Fruit fly (Drosophila melanogaster): Measurements from ENCODE around the gene Cpsf5.

The Cpsf5 gene

DNA sequence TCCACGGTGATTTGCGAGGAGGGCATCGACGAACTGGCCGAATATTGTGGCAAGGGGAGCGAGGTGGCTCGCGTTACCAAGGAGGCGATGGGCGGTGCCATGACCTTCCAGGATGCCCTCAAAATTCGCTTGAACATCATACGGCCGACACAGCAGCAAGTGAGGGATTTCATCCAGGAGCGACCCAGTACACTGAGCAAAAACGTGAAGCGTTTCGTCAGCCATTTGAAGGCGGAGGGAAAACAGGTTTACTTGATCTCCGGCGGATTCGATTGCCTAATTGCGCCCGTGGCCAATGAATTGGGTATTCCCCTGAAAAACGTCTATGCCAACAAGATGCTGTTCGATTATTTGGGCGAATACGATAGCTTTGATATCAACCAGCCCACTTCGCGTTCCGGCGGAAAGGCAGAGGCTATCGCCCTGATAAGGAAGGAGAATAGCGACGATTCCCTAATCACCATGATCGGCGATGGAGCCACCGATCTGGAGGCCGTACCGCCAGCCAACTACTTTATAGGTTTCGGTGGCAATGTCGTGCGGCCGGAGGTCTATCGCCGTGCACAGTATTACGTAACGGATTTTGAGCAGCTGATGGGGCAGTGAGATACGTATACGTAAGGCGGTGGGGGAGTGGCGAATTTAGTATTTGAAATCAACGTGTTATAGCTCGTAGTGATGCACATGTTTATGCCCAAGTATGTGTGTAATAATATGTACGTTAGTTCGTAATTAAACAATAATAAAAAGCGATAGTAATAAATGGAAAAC, 13.1 kb downstream of the Cpsf5 start:
- TF ChIP-seq svp (GFP tag) (peak; percentile 73), vri (GFP tag; optimal IDR thresholded peaks at IDR 0.05) (peak; percentile 69), net (GFP tag; optimal IDR thresholded peaks at IDR 0.05) (no peak)

DNA sequence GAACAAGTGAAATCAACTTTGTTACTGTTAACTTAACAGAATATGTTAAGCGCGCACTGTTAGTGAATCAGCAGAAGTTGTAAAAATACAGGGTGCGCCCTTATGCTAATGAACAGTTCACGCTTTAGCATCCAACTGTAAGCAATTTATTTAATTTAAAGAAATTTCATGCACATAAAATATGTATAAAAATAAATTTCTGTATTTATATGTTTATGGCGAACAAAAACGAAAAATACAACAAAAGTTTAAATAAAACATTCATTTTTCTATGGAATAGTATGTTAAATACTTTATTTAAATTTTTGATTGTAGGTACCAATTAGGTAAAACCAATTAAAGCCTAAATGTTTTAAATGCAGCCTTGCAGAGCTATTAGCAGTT, 13.7 kb downstream of the Cpsf5 start:
- TF ChIP-seq dsx (GFP tag; optimal IDR thresholded peaks at IDR 0.05; ENCODE audit: poor library complexity, severe bottlenecking) (peak; percentile 6), Eip78C (GFP tag) (peak; percentile 84), CG32006 (GFP tag; optimal IDR thresholded peaks at IDR 0.05) (peak; percentile 28), CG6854 (GFP tag; optimal IDR thresholded peaks at IDR 0.05) (no peak), CG11762 (GFP tag; optimal IDR thresholded peaks at IDR 0.05; ENCODE audit: insufficient read depth) (no peak), ss (GFP tag; optimal IDR thresholded peaks at IDR 0.05) (no peak), CG15336 (GFP tag; IDR thresholded peaks at IDR 0.05) (peak; percentile 58; the same call in 1 of the 2 replicates), CG31627 (GFP tag; optimal IDR thresholded peaks at IDR 0.05) (no peak), pdm3 (GFP tag; optimal IDR thresholded peaks at IDR 0.05) (peak; percentile 10), fkh (GFP tag; optimal IDR thresholded peaks at IDR 0.05) (no peak), Eip75B (GFP tag; optimal IDR thresholded peaks at IDR 0.05) (peak; percentile 27), fd59A (GFP tag; optimal IDR thresholded peaks at IDR 0.05) (no peak), Eip93F (GFP tag; optimal IDR thresholded peaks at IDR 0.05) (no peak), CG6808 (GFP tag; optimal IDR thresholded peaks at IDR 0.05) (no peak), Smox (GFP tag; optimal IDR thresholded peaks at IDR 0.05) (peak; percentile 40), CG6163 (GFP tag; IDR thresholded peaks at IDR 0.05) (peak; percentile 11; the same call in 1 of the 3 replicates), dac (GFP tag; optimal IDR thresholded peaks at IDR 0.05) (no peak), vri (GFP tag; optimal IDR thresholded peaks at IDR 0.05) (no peak), Hr38 (GFP tag; optimal IDR thresholded peaks at IDR 0.05) (no peak), CG4318 (GFP tag; optimal IDR thresholded peaks at IDR 0.05) (no peak), lz (GFP tag; optimal IDR thresholded peaks at IDR 0.05) (no peak), eg (GFP tag; IDR thresholded peaks at IDR 0.05) (no peak), Ets96B (tag; optimal IDR thresholded peaks at IDR 0.05) (peak; percentile 22), svp (GFP tag) (peak; percentile 75), Lpt (GFP tag; optimal IDR thresholded peaks at IDR 0.05) (no peak), salr (GFP tag; optimal IDR thresholded peaks at IDR 0.05) (no peak), CG3032 (tag; optimal IDR thresholded peaks at IDR 0.05) (peak; percentile 2), esn (GFP tag; optimal IDR thresholded peaks at IDR 0.05) (peak; percentile 47), OdsH (GFP tag; optimal IDR thresholded peaks at IDR 0.05) (peak; percentile 35), CG11294 (GFP tag; IDR thresholded peaks at IDR 0.05) (no peak), acj6 (GFP tag; optimal IDR thresholded peaks at IDR 0.05) (peak; percentile 11), Hr4 (GFP tag; optimal IDR thresholded peaks at IDR 0.05) (peak; percentile 64), Ets21C (GFP tag; optimal IDR thresholded peaks at IDR 0.05) (no peak), Sox15 (GFP tag; optimal IDR thresholded peaks at IDR 0.05) (no peak), CG34406 (GFP tag; optimal IDR thresholded peaks at IDR 0.05) (peak; percentile 27), Gug (GFP tag; IDR thresholded peaks at IDR 0.05) (no peak), net (GFP tag; optimal IDR thresholded peaks at IDR 0.05) (peak; percentile 12), achi (GFP tag; optimal IDR thresholded peaks at IDR 0.05) (no peak), CG16779 (tag; optimal IDR thresholded peaks at IDR 0.05) (no peak), Blimp-1 (GFP tag; optimal IDR thresholded peaks at IDR 0.05) (no peak), cyc (GFP tag; optimal IDR thresholded peaks at IDR 0.05) (no peak), CG1621 (tag; optimal IDR thresholded peaks at IDR 0.05) (no peak), CG7368 (GFP tag; optimal IDR thresholded peaks at IDR 0.05) (no peak), Sox102F (GFP tag; optimal IDR thresholded peaks at IDR 0.05) (peak; percentile 31), CG10669 (GFP tag; optimal IDR thresholded peaks at IDR 0.05) (no peak), CG6792 (GFP tag; optimal IDR thresholded peaks at IDR 0.05) (peak; percentile 13), CG9139 (GFP tag; optimal IDR thresholded peaks at IDR 0.05) (no peak), Met (GFP tag; optimal IDR thresholded peaks at IDR 0.05) (peak; percentile 40)
